Worm (Caenorhabditis elegans): Measurements from ENCODE around the gene lipl-2.
A peak's percentile ranks its signal among the peaks of the same experiment; 100 is the strongest.

Gene lipl-2

DNA sequence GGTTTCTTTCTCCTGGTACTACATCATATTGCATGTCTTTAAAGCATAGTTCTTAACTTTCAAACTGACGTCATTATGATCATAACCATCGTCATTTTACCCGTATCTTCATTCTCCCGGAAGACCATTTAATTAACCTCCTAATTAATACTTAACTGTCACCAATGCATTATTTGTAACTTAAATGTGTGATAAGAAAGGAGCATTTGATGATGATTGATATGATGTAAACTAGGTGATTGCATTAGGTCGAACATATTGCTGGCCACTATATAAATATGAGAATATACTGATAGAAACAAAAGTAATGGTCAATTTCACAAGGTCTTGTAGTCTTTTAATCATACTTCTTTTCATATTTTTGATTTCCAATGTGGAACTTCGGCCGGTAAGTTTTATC, 35.1 kb upstream of the lipl-2 start, which contains the start of gene hrg-3:
Gene hrg-3 (plus strand): TSS at position 227 of the 400 bp plus-strand sequence.
- TF ChIP-seq mab-5 (tag; optimal IDR thresholded peaks at IDR 0.05) (no peak), lin-13 (tag; optimal IDR thresholded peaks at IDR 0.05) (no peak), mls-2 (tag; optimal IDR thresholded peaks at IDR 0.05) (no peak), hlh-1 (tag; optimal IDR thresholded peaks at IDR 0.05) (no peak), elt-3 (tag; optimal IDR thresholded peaks at IDR 0.05) (no peak), snpc-4 (tag; optimal IDR thresholded peaks at IDR 0.05) (no peak), tbx-8 (GFP tag; optimal IDR thresholded peaks at IDR 0.05) (no peak), nhr-28 (tag; optimal IDR thresholded peaks at IDR 0.05) (no peak)

DNA sequence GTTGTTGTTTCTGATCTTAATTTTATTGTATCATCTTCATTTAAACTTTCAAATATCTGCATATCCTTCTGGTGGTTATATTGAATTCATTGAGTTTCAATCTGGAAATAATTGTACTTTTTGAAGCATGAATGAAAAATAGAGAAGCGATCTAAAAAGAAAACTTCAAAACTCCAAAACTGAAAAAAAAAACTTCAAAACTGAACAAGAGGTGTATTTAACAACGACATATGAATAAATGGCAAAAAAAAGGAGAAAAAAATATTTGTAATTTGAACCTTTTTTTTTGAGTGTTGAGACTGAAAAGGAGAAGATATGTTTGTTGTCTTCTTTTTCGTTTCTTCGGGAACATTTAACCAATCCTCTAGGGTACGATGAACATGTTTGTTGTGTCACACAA, 33.5 kb upstream of the lipl-2 start, which contains the start of gene F58E6.11:
Gene F58E6.11 (minus strand): TSS at position 101 of the 400 bp plus-strand sequence.
- no peak for TF ChIP-seq tbx-8 (GFP tag; optimal IDR thresholded peaks at IDR 0.05)
- no peak for TF ChIP-seq nhr-237 (tag; optimal IDR thresholded peaks at IDR 0.05)
- no peak for TF ChIP-seq lsy-2 (tag; optimal IDR thresholded peaks at IDR 0.05)
- no peak for TF ChIP-seq ceh-83 (GFP tag; optimal IDR thresholded peaks at IDR 0.05)
- TF ChIP-seq mab-5 (tag; optimal IDR thresholded peaks at IDR 0.05), result no peak
- TF ChIP-seq ztf-11 (tag; optimal IDR thresholded peaks at IDR 0.05), result no peak
- TF ChIP-seq zip-8 (tag; optimal IDR thresholded peaks at IDR 0.05), result no peak
- TF ChIP-seq nhr-12 (tag; optimal IDR thresholded peaks at IDR 0.05), result no peak
- TF ChIP-seq flh-1 (GFP tag; optimal IDR thresholded peaks at IDR 0.05), result no peak
- no peak for TF ChIP-seq ham-2 (GFP tag; optimal IDR thresholded peaks at IDR 0.05)
- TF ChIP-seq bed-3 (GFP tag; optimal IDR thresholded peaks at IDR 0.05), result no peak
- TF ChIP-seq nhr-28 (tag; optimal IDR thresholded peaks at IDR 0.05), result no peak
- no peak for TF ChIP-seq nhr-76 (tag; optimal IDR thresholded peaks at IDR 0.05)
- TF ChIP-seq snpc-4 (tag; optimal IDR thresholded peaks at IDR 0.05), result no peak
- no peak for TF ChIP-seq elt-3 (tag; optimal IDR thresholded peaks at IDR 0.05)
- TF ChIP-seq drap-1 (GFP tag; optimal IDR thresholded peaks at IDR 0.05), result no peak
- no peak for TF ChIP-seq blmp-1 (tag; optimal IDR thresholded peaks at IDR 0.05)
- TF ChIP-seq ceh-39 (tag; optimal IDR thresholded peaks at IDR 0.05), result no peak
- no peak for TF ChIP-seq hlh-1 (tag; optimal IDR thresholded peaks at IDR 0.05)

- TF ChIP-seq nhr-76 (tag; optimal IDR thresholded peaks at IDR 0.05) (no peak), ces-1 (GFP tag; optimal IDR thresholded peaks at IDR 0.05) (no peak), mls-2 (tag; optimal IDR thresholded peaks at IDR 0.05) (no peak), sem-2 (GFP tag; optimal IDR thresholded peaks at IDR 0.05) (no peak), unc-120 (tag; optimal IDR thresholded peaks at IDR 0.05; ENCODE audit: poor library complexity, severe bottlenecking) (no peak), ceh-43 (GFP tag; optimal IDR thresholded peaks at IDR 0.05) (no peak), unc-39 (tag; optimal IDR thresholded peaks at IDR 0.05) (no peak), blmp-1 (tag; optimal IDR thresholded peaks at IDR 0.05) (peak; percentile 74)
These were observed 32.9 kb upstream of the lipl-2 start for ce11 chrV:9758437-9758836.

DNA sequence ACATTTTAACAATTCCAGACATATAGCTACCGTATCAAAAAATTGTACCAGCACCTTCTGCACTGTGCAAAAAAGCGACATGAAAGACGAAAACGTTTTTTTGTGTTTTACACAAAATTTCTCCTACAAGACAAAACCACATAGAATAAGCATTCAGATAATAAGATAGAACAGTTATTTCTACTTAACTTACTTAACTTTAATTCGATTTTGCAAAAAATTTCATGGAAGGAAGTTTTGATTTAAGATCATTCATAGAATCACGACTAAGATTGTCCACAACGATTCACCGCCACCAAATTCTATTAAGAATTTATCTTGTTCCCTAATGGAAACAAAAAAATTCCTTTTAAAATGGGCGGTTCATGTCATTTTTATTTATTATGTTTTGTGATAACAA, 27.6 kb upstream of the lipl-2 start:
- TF ChIP-seq ces-1 (GFP tag; optimal IDR thresholded peaks at IDR 0.05) (peak; percentile 94), hlh-1 (tag; optimal IDR thresholded peaks at IDR 0.05) (no peak)

- TF ChIP-seq nhr-76 (tag; optimal IDR thresholded peaks at IDR 0.05) (no peak), mls-2 (tag; optimal IDR thresholded peaks at IDR 0.05) (no peak), nhr-28 (tag; optimal IDR thresholded peaks at IDR 0.05) (no peak), sem-2 (GFP tag; optimal IDR thresholded peaks at IDR 0.05) (no peak), unc-120 (tag; optimal IDR thresholded peaks at IDR 0.05; ENCODE audit: poor library complexity, severe bottlenecking) (no peak), drap-1 (GFP tag; optimal IDR thresholded peaks at IDR 0.05) (no peak), ztf-11 (tag; optimal IDR thresholded peaks at IDR 0.05) (no peak)
These were observed 26.8 kb upstream of the lipl-2 start for ce11 chrV:9764552-9764951.

DNA sequence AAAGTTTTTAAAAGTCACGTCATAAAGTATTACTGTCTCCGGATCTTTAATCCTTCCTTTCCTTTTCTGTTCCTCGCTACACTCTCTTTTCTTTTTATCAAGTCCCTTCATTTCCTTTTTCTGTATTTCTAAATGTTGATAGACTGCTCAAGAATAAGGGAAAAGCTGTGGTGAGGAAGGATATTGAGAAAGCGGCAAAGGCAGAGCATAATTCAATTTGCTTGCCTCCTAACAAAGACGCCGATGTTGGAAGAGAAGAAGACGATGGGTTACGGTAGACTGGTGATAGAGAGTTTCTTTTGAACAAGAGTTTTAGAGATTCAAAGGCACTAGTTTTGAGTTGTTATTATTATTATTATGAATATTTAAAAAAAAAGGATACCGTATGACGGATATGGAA, 25.7 kb upstream of the lipl-2 start:
- TF ChIP-seq pha-4 (tag; optimal IDR thresholded peaks at IDR 0.05), result no peak
- peak; percentile 100 for TF ChIP-seq ces-1 (GFP tag; optimal IDR thresholded peaks at IDR 0.05)
- peak; percentile 46 for TF ChIP-seq lsy-2 (tag; optimal IDR thresholded peaks at IDR 0.05)
- no peak for TF ChIP-seq nhr-76 (tag; optimal IDR thresholded peaks at IDR 0.05)
- no peak for TF ChIP-seq lin-13 (tag; optimal IDR thresholded peaks at IDR 0.05)
- no peak for TF ChIP-seq blmp-1 (tag; optimal IDR thresholded peaks at IDR 0.05)

- TF ChIP-seq elt-3 (tag; optimal IDR thresholded peaks at IDR 0.05), result no peak
- no peak for TF ChIP-seq nhr-12 (tag; optimal IDR thresholded peaks at IDR 0.05)
- TF ChIP-seq ceh-39 (tag; optimal IDR thresholded peaks at IDR 0.05), result no peak
- TF ChIP-seq hlh-1 (tag; optimal IDR thresholded peaks at IDR 0.05), result no peak
- no peak for TF ChIP-seq unc-62 (GFP tag; optimal IDR thresholded peaks at IDR 0.05)
- TF ChIP-seq blmp-1 (tag; optimal IDR thresholded peaks at IDR 0.05), result no peak
- TF ChIP-seq nhr-28 (tag; optimal IDR thresholded peaks at IDR 0.05), result no peak
- TF ChIP-seq ces-1 (GFP tag; optimal IDR thresholded peaks at IDR 0.05), result peak; percentile 100
- peak; percentile 50 for TF ChIP-seq zip-8 (tag; optimal IDR thresholded peaks at IDR 0.05)
- TF ChIP-seq bed-3 (GFP tag; optimal IDR thresholded peaks at IDR 0.05), result no peak
- no peak for TF ChIP-seq unc-120 (tag; optimal IDR thresholded peaks at IDR 0.05; ENCODE audit: poor library complexity, severe bottlenecking)
- no peak for TF ChIP-seq unc-39 (tag; optimal IDR thresholded peaks at IDR 0.05)
- no peak for TF ChIP-seq nhr-237 (tag; optimal IDR thresholded peaks at IDR 0.05)
- TF ChIP-seq mep-1 (tag; optimal IDR thresholded peaks at IDR 0.05), result no peak
- no peak for TF ChIP-seq elt-1 (tag; optimal IDR thresholded peaks at IDR 0.05; ENCODE audit: borderline replicate concordance, insufficient read depth)
These were observed 23.4 kb upstream of the lipl-2 start for ce11 chrV:9767941-9768340.

Measured in whole organism, mixed stage, embryonic.